Fruit fly (Drosophila melanogaster): ENCODE results near the gene Trf2.

Gene Trf2

DNA sequence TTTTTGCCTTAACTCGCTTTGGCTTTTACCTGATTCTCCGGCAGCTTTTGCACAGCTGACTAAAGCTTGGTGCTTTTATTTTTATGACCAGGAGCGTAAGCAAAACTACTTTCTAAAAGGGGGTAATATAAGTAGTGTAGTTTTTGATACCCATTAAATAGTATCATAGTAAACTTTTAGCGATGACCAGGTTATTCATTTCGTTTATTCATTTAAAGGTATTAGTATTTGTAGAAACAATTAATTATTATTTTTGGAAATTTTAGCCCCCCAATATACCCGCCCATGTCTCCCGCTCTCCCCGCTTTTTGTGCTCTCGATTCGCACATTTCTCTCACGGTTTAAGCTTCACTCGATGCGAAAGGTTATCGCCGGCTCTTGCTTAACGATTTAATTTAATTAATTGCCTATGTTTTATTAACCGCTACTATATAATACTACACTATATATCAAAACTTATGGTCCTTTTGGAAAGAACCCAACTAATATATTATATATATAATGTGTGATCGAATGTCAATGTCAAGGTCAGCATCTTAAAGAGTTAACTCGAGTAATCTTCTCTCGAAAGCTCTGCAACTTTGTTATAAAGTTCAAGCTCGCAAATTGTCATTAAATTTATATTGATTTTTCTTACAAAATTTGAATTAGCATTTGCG, 55.4 kb downstream of the Trf2 start, which contains the start of gene Sptr (continued):
- TF ChIP-seq Drgx (GFP tag; IDR thresholded peaks at IDR 0.05) (peak; percentile 95), CG32772 (GFP tag; IDR thresholded peaks at IDR 0.05) (peak; percentile 84), zen2 (GFP tag; IDR thresholded peaks at IDR 0.05; ENCODE audit: partially characterized antibody) (no peak), esg (GFP tag; conservative IDR thresholded peaks at IDR 0.05) (peak; percentile 85), CG12071 (GFP tag; optimal IDR thresholded peaks at IDR 0.05) (peak; percentile 73), CG33213 (GFP tag; optimal IDR thresholded peaks at IDR 0.05) (peak; percentile 62), CG17912 (GFP tag; optimal IDR thresholded peaks at IDR 0.05) (no peak), CG17359 (tag; optimal IDR thresholded peaks at IDR 0.05) (peak; percentile 89), CG15696 (tag; optimal IDR thresholded peaks at IDR 0.05) (peak; percentile 41), tx (GFP tag; optimal IDR thresholded peaks at IDR 0.05) (peak; percentile 59), CG7963 (GFP tag; IDR thresholded peaks at IDR 0.05; ENCODE audit: partially characterized antibody) (no peak), Sry-β (GFP tag; optimal IDR thresholded peaks at IDR 0.05) (no peak), sens-2 (GFP tag; IDR thresholded peaks at IDR 0.05) (0 out of 2 replicates have a peak, but pooled peaks have one; percentile 15), CG7839 (tag; optimal IDR thresholded peaks at IDR 0.05) (peak; percentile 92), emc (GFP tag; optimal IDR thresholded peaks at IDR 0.05) (peak; percentile 61), vfl (GFP tag; optimal IDR thresholded peaks at IDR 0.05) (peak; percentile 82), NFAT (GFP tag; IDR thresholded peaks at IDR 0.05) (peak; percentile 90), CG2889 (GFP tag; IDR thresholded peaks at IDR 0.05) (peak; percentile 75), pum (GFP tag; optimal IDR thresholded peaks at IDR 0.05) (peak; percentile 54), Opbp (GFP tag; IDR thresholded peaks at IDR 0.05; ENCODE audit: partially characterized antibody) (no peak), CG13424 (tag; optimal IDR thresholded peaks at IDR 0.05) (peak; percentile 91), pita (GFP tag; optimal IDR thresholded peaks at IDR 0.05) (no peak), B-H2 (GFP tag; optimal IDR thresholded peaks at IDR 0.05) (peak; percentile 93), CG6689 (GFP tag; IDR thresholded peaks at IDR 0.05) (peak; percentile 89), sc (optimal IDR thresholded peaks at IDR 0.05) (no peak), sc (GFP tag; optimal IDR thresholded peaks at IDR 0.05) (peak; percentile 28), onecut (GFP tag; IDR thresholded peaks at IDR 0.05) (peak; percentile 63), Bdp1 (GFP tag; optimal IDR thresholded peaks at IDR 0.05) (peak; percentile 55), CG7745 (tag; optimal IDR thresholded peaks at IDR 0.05) (no peak), CTCF (GFP tag; optimal IDR thresholded peaks at IDR 0.05) (peak; percentile 33), pnt (GFP tag; optimal IDR thresholded peaks at IDR 0.05) (peak; percentile 59), p53 (GFP tag; optimal IDR thresholded peaks at IDR 0.05) (no peak), CG11696 (GFP tag; IDR thresholded peaks at IDR 0.05) (peak; percentile 72), MBD-R2 (GFP tag; IDR thresholded peaks at IDR 0.05) (peak; percentile 80), sob (GFP tag; IDR thresholded peaks at IDR 0.05) (peak; percentile 94), Hr51 (GFP tag; optimal IDR thresholded peaks at IDR 0.05) (peak; percentile 64 to 94), CG13296 (GFP tag; optimal IDR thresholded peaks at IDR 0.05) (peak; percentile 93), CG5245 (GFP tag; optimal IDR thresholded peaks at IDR 0.05) (peak; percentile 62), CG9876 (GFP tag; optimal IDR thresholded peaks at IDR 0.05) (no peak), Sox100B (GFP tag; optimal IDR thresholded peaks at IDR 0.05) (peak; percentile 72), disco-r (GFP tag; optimal IDR thresholded peaks at IDR 0.05) (peak; percentile 36), Ravus (GFP tag; IDR thresholded peaks at IDR 0.05) (peak; percentile 61), ham (GFP tag; IDR thresholded peaks at IDR 0.05) (peak; percentile 60; the same call in 1 of the 2 replicates), CG1602 (GFP tag; optimal IDR thresholded peaks at IDR 0.05) (peak; percentile 74), wek (GFP tag; optimal IDR thresholded peaks at IDR 0.05) (peak; percentile 48), CG6854 (GFP tag; optimal IDR thresholded peaks at IDR 0.05) (peak; percentile 88), Dref (GFP tag; IDR thresholded peaks at IDR 0.05) (no peak), ttk (GFP tag; IDR thresholded peaks at IDR 0.05) (peak; percentile 82), mld (GFP tag; IDR thresholded peaks at IDR 0.05; ENCODE audit: partially characterized antibody) (no peak), Meics (GFP tag; optimal IDR thresholded peaks at IDR 0.05) (peak; percentile 94), so (GFP tag; IDR thresholded peaks at IDR 0.05) (peak; percentile 91)

Data from whole organism, embryonic.